Fruit fly (Drosophila melanogaster): ENCODE measurements around the gene Fer1.

The Fer1 gene

DNA sequence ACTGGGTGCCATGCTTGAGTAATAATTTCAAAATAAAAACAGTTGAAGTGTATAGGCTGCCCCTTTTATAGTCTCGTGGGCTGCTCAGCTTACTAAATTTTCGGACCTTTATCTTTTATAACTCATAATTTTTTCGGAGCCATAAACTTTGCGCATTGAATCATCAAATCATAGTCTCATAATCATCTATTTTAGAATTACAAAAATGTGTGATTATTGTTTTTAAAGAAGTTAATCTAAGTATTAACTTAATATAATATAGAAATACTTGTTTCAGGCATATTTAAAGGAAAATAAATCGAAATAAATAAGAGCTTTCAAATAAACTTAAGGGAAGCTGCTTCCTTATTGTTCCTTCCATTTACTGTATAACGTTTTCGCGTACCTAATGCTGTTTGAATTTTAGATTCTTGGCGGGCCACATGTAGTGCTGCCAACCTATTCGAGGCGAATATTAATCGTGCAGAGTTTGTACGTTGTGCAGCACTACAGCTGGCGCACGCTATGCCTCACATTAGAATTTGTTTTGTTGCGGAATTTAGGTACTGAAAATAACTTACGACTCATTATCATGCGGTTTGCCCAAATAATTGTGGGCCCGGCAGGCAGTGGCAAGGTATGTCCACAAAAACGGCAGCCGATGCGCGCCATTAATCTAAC lies 8.4 kb downstream of the Fer1 start, which contains the start of the genes CG14610 and CG2656 (continued):
- TF ChIP-seq CG18619 (GFP tag; optimal IDR thresholded peaks at IDR 0.05) = peak; percentile 42
- peak; percentile 78 for TF ChIP-seq Six4 (GFP tag; optimal IDR thresholded peaks at IDR 0.05)
- TF ChIP-seq oc (tag; optimal IDR thresholded peaks at IDR 0.05) = no peak
- peak; percentile 84 for TF ChIP-seq Bdp1 (GFP tag; optimal IDR thresholded peaks at IDR 0.05)
- TF ChIP-seq CG11695 (GFP tag; IDR thresholded peaks at IDR 0.05) = 0 out of 3 replicates have a peak, but pooled peaks have one; percentile 22
- TF ChIP-seq ci (GFP tag; IDR thresholded peaks at IDR 0.05) = peak; percentile 86
- TF ChIP-seq Pdp1 (GFP tag; optimal IDR thresholded peaks at IDR 0.05) = peak; percentile 78 to 89
- peak; percentile 58 for TF ChIP-seq unc-4 (GFP tag; IDR thresholded peaks at IDR 0.05; ENCODE audit: partially characterized antibody)
- peak; percentile 58 for TF ChIP-seq grau (tag; optimal IDR thresholded peaks at IDR 0.05)
- no peak for TF ChIP-seq tll (GFP tag; optimal IDR thresholded peaks at IDR 0.05)
- no peak for TF ChIP-seq CG2129 (GFP tag; IDR thresholded peaks at IDR 0.05; ENCODE audit: partially characterized antibody)
- TF ChIP-seq CG42726 (GFP tag; IDR thresholded peaks at IDR 0.05; ENCODE audit: partially characterized antibody) = peak; percentile 7; the same call in 1 of the 2 replicates
- peak; percentile 48 for TF ChIP-seq sug (tag; optimal IDR thresholded peaks at IDR 0.05)
- no peak for TF ChIP-seq Optix (GFP tag; IDR thresholded peaks at IDR 0.05)
- peak; percentile 34; the same call in 1 of the 2 replicates for TF ChIP-seq CG10959 (GFP tag; IDR thresholded peaks at IDR 0.05)
- no peak for TF ChIP-seq CG7745 (tag; optimal IDR thresholded peaks at IDR 0.05)
- no peak for TF ChIP-seq CG12104 (GFP tag; optimal IDR thresholded peaks at IDR 0.05)
- no peak for TF ChIP-seq eve (GFP tag; optimal IDR thresholded peaks at IDR 0.05)
- no peak for TF ChIP-seq Asciz (GFP tag; optimal IDR thresholded peaks at IDR 0.05)
- peak; percentile 19; the same call in 1 of the 2 replicates for TF ChIP-seq tna (GFP tag; IDR thresholded peaks at IDR 0.05; ENCODE audit: partially characterized antibody)
- peak; percentile 68 for TF ChIP-seq nmo (GFP tag; optimal IDR thresholded peaks at IDR 0.05)
- peak; percentile 87 for TF ChIP-seq CG12942 (GFP tag; optimal IDR thresholded peaks at IDR 0.05)
- TF ChIP-seq CG9797 (GFP tag; optimal IDR thresholded peaks at IDR 0.05) = peak; percentile 39
- TF ChIP-seq CG8388 (GFP tag; optimal IDR thresholded peaks at IDR 0.05) = peak; percentile 31
- TF ChIP-seq D19B (GFP tag; optimal IDR thresholded peaks at IDR 0.05) = no peak
- peak; percentile 70 for TF ChIP-seq amos (GFP tag; IDR thresholded peaks at IDR 0.05; ENCODE audit: partially characterized antibody)
- TF ChIP-seq Bteb2 (GFP tag; optimal IDR thresholded peaks at IDR 0.05) = peak; percentile 69
- TF ChIP-seq CG6254 (GFP tag; optimal IDR thresholded peaks at IDR 0.05) = no peak
- peak; percentile 94 for TF ChIP-seq CG1603 (tag; optimal IDR thresholded peaks at IDR 0.05)
- peak; percentile 23; the same call in 1 of the 3 replicates for TF ChIP-seq sr (GFP tag; IDR thresholded peaks at IDR 0.05)
- TF ChIP-seq crp (GFP tag; optimal IDR thresholded peaks at IDR 0.05) = peak in 1 of 2 experiments; percentile 74
- no peak for TF ChIP-seq yki (optimal IDR thresholded peaks at IDR 0.05)
- TF ChIP-seq NK7.1 (GFP tag; optimal IDR thresholded peaks at IDR 0.05) = peak; percentile 54
- no peak for TF ChIP-seq Hey (tag; optimal IDR thresholded peaks at IDR 0.05)
- TF ChIP-seq CG12236 (GFP tag; optimal IDR thresholded peaks at IDR 0.05) = peak; percentile 50
- TF ChIP-seq CG13287 (GFP tag; IDR thresholded peaks at IDR 0.05; ENCODE audit: partially characterized antibody) = peak; percentile 76
- TF ChIP-seq pita (GFP tag; optimal IDR thresholded peaks at IDR 0.05) = no peak
- peak; percentile 74 for TF ChIP-seq HmgD (GFP tag; optimal IDR thresholded peaks at IDR 0.05)
- TF ChIP-seq CG3995 (GFP tag; optimal IDR thresholded peaks at IDR 0.05) = peak; percentile 16
- no peak for TF ChIP-seq bigmax (GFP tag; optimal IDR thresholded peaks at IDR 0.05)
- TF ChIP-seq CG4404 (GFP tag; IDR thresholded peaks at IDR 0.05) = no peak
- no peak for TF ChIP-seq prd (optimal IDR thresholded peaks at IDR 0.05)
- TF ChIP-seq prd (GFP tag; IDR thresholded peaks at IDR 0.05) = peak; percentile 73
- peak; percentile 48 for TF ChIP-seq CG18476 (GFP tag; optimal IDR thresholded peaks at IDR 0.05)
- TF ChIP-seq Awh (GFP tag; IDR thresholded peaks at IDR 0.05) = no peak
- no peak for TF ChIP-seq chinmo (GFP tag; IDR thresholded peaks at IDR 0.05; ENCODE audit: partially characterized antibody)
- TF ChIP-seq CG4424 (GFP tag; optimal IDR thresholded peaks at IDR 0.05) = peak; percentile 74
- TF ChIP-seq gce (GFP tag; IDR thresholded peaks at IDR 0.05) = no peak; the same call in 2 of the 3 replicates
- no peak for TF ChIP-seq sob (GFP tag; IDR thresholded peaks at IDR 0.05)

All from whole organism, embryonic.